Fruit fly (Drosophila melanogaster): ENCODE data around the gene klu.
A peak's percentile ranks its signal among the peaks of the same experiment; 100 is the strongest.

klu gene

DNA sequence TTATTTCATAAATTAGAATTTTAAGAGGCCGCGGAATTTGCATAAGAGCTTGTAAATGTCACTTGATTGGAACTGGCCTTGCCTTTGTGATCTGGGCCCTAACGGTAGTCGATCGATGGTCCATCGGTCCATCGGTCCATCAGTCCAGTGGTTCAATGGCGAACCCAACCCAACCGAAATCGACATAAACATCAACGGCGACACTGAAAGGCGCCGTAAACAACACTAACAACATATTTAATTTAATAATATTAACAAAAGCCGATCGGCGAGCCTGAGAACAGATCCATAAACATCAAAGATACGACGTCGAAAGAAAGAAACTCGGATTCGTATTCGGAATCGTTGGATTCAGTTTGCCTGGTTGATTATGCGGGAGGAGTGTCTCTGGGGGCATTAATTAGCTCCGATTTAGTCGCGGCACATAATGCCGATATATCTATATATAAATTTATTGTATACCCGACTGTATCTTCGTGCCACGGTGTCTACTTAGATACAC lies 55.3 kb downstream of the klu start:
- TF ChIP-seq Eip78C (GFP tag) (peak; percentile 37), dsx (GFP tag; optimal IDR thresholded peaks at IDR 0.05; ENCODE audit: poor library complexity, severe bottlenecking) (no peak)

- TF ChIP-seq cyc (GFP tag; optimal IDR thresholded peaks at IDR 0.05) (peak; percentile 35), svp (GFP tag) (peak; percentile 83), Sox15 (GFP tag; optimal IDR thresholded peaks at IDR 0.05) (peak; percentile 30), Gug (GFP tag; IDR thresholded peaks at IDR 0.05) (no peak), fkh (GFP tag; optimal IDR thresholded peaks at IDR 0.05) (no peak), Sox102F (GFP tag; optimal IDR thresholded peaks at IDR 0.05) (peak; percentile 40), Eip78C (GFP tag) (peak; percentile 88), eg (GFP tag; IDR thresholded peaks at IDR 0.05) (no peak), CG32006 (GFP tag; optimal IDR thresholded peaks at IDR 0.05) (no peak), CG10631 (GFP tag; optimal IDR thresholded peaks at IDR 0.05) (peak; percentile 27), Eip93F (GFP tag; optimal IDR thresholded peaks at IDR 0.05) (no peak), spab (GFP tag; optimal IDR thresholded peaks at IDR 0.05) (peak; percentile 23), CG6163 (GFP tag; IDR thresholded peaks at IDR 0.05) (no peak), topi (GFP tag; optimal IDR thresholded peaks at IDR 0.05) (peak; percentile 63), OdsH (GFP tag; optimal IDR thresholded peaks at IDR 0.05) (peak; percentile 57), CG7368 (GFP tag; optimal IDR thresholded peaks at IDR 0.05) (no peak), achi (GFP tag; optimal IDR thresholded peaks at IDR 0.05) (no peak), Ets21C (GFP tag; optimal IDR thresholded peaks at IDR 0.05) (peak; percentile 17), CG34406 (GFP tag; optimal IDR thresholded peaks at IDR 0.05) (peak; percentile 58), vri (GFP tag; optimal IDR thresholded peaks at IDR 0.05) (no peak), CG6854 (GFP tag; optimal IDR thresholded peaks at IDR 0.05) (no peak), Ets96B (tag; optimal IDR thresholded peaks at IDR 0.05) (peak; percentile 44), Smox (GFP tag; optimal IDR thresholded peaks at IDR 0.05) (peak; percentile 56), CG6276 (GFP tag; optimal IDR thresholded peaks at IDR 0.05) (no peak), CG16779 (tag; optimal IDR thresholded peaks at IDR 0.05) (no peak), CG6792 (GFP tag; optimal IDR thresholded peaks at IDR 0.05) (peak; percentile 40), lz (GFP tag; optimal IDR thresholded peaks at IDR 0.05) (peak; percentile 44), CG11762 (GFP tag; optimal IDR thresholded peaks at IDR 0.05; ENCODE audit: insufficient read depth) (no peak), dac (GFP tag; optimal IDR thresholded peaks at IDR 0.05) (no peak), Hr39 (GFP tag; optimal IDR thresholded peaks at IDR 0.05) (peak; percentile 47), acj6 (GFP tag; optimal IDR thresholded peaks at IDR 0.05) (peak; percentile 47), fd59A (GFP tag; optimal IDR thresholded peaks at IDR 0.05) (peak; percentile 18), Eip75B (GFP tag; optimal IDR thresholded peaks at IDR 0.05) (peak; percentile 55), Lpt (GFP tag; optimal IDR thresholded peaks at IDR 0.05) (no peak), CG6808 (GFP tag; optimal IDR thresholded peaks at IDR 0.05) (peak; percentile 24), salr (GFP tag; optimal IDR thresholded peaks at IDR 0.05) (no peak), CG9139 (GFP tag; optimal IDR thresholded peaks at IDR 0.05) (no peak), Sox14 (GFP tag; optimal IDR thresholded peaks at IDR 0.05) (peak; percentile 27), Met (GFP tag; optimal IDR thresholded peaks at IDR 0.05) (peak; percentile 49), dsx (GFP tag; optimal IDR thresholded peaks at IDR 0.05; ENCODE audit: poor library complexity, severe bottlenecking) (peak; percentile 28), Blimp-1 (GFP tag; optimal IDR thresholded peaks at IDR 0.05) (peak; percentile 34), CG11294 (GFP tag; IDR thresholded peaks at IDR 0.05) (no peak), CG8119 (GFP tag; IDR thresholded peaks at IDR 0.05) (no peak), CG15336 (GFP tag; IDR thresholded peaks at IDR 0.05) (no peak), CG31627 (GFP tag; optimal IDR thresholded peaks at IDR 0.05) (peak; percentile 24), esn (GFP tag; optimal IDR thresholded peaks at IDR 0.05) (peak; percentile 60), net (GFP tag; optimal IDR thresholded peaks at IDR 0.05) (peak; percentile 17), CG8632 (GFP tag; optimal IDR thresholded peaks at IDR 0.05) (peak; percentile 34), ss (GFP tag; optimal IDR thresholded peaks at IDR 0.05) (peak in 1 of 2 experiments; percentile 61)
Observed at dm6 chr3L:10952106-10952653, 56.8 kb downstream of the klu start.
